Fruit fly (Drosophila melanogaster): ENCODE results near the gene CG32988.

CG32988 gene

DNA sequence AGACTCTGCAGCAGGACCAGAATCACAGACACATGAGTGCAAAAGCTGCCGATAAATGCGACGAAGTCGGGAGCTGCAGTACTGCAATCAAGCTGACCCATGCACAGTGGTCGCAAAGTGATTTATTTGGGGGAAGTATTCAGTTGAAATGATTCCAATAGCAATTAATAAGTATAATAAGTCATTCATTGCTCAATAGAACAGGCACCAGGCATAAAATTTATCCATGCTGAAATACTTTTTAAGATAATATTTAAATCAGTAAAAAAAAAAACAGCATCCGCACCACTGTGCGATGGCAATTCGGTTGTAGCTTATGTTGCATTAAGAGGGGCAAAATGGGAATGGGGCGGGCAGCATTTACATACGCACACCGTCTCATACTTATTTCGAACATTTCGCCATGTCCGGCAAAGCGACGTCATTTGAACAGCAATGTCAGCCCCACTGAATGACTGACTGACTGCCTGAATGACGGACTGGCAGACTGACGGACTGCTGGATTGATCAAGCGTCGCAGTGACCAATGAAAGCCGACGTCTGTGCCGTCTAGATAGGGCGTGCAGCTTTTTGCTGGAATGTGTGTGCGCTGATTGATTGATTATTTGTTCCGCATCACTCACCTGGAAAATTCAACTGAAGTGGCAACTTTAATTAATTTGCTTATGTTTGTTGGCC, 29.7 kb upstream of the CG32988 start (continued):
- TF ChIP-seq psq (GFP tag; optimal IDR thresholded peaks at IDR 0.05) = no peak
- no peak for TF ChIP-seq sc (optimal IDR thresholded peaks at IDR 0.05)
- TF ChIP-seq sc (GFP tag; optimal IDR thresholded peaks at IDR 0.05) = peak; percentile 39
- peak; percentile 58; the same call in 2 of the 3 replicates for TF ChIP-seq Mrtf (GFP tag; IDR thresholded peaks at IDR 0.05)
- no peak for TF ChIP-seq Dref (GFP tag; IDR thresholded peaks at IDR 0.05)
- TF ChIP-seq CG33213 (GFP tag; optimal IDR thresholded peaks at IDR 0.05) = peak; percentile 71
- TF ChIP-seq corto (GFP tag; optimal IDR thresholded peaks at IDR 0.05) = no peak
- TF ChIP-seq hth (optimal IDR thresholded peaks at IDR 0.05) = no peak
- TF ChIP-seq CG10147 (GFP tag; optimal IDR thresholded peaks at IDR 0.05) = peak; percentile 37
- TF ChIP-seq Nf-YA (GFP tag; IDR thresholded peaks at IDR 0.05) = no peak
- no peak for TF ChIP-seq CG12071 (GFP tag; optimal IDR thresholded peaks at IDR 0.05)
- peak; percentile 32; the same call in 2 of the 3 replicates for TF ChIP-seq B-H1 (GFP tag; IDR thresholded peaks at IDR 0.05)
- TF ChIP-seq tap (tag; optimal IDR thresholded peaks at IDR 0.05) = peak; percentile 12
- TF ChIP-seq Trl (optimal IDR thresholded peaks at IDR 0.05) = no peak
- peak; percentile 61 for TF ChIP-seq Trl (GFP tag; optimal IDR thresholded peaks at IDR 0.05)
- TF ChIP-seq CG11398 (GFP tag; optimal IDR thresholded peaks at IDR 0.05) = no peak
- no peak for TF ChIP-seq CG15514 (GFP tag; optimal IDR thresholded peaks at IDR 0.05)
- no peak for TF ChIP-seq nerfin-2 (GFP tag; IDR thresholded peaks at IDR 0.05; ENCODE audit: partially characterized antibody)
- peak; percentile 43 for TF ChIP-seq phol (tag; optimal IDR thresholded peaks at IDR 0.05)
- TF ChIP-seq CG18764 (GFP tag; optimal IDR thresholded peaks at IDR 0.05) = no peak
- TF ChIP-seq BtbVII (GFP tag; optimal IDR thresholded peaks at IDR 0.05) = no peak
- peak; percentile 36; the same call in 1 of the 3 replicates for TF ChIP-seq jigr1 (GFP tag; IDR thresholded peaks at IDR 0.05)
- TF ChIP-seq klu (GFP tag; IDR thresholded peaks at IDR 0.05) = peak; percentile 37; the same call in 1 of the 2 replicates
- peak in 1 of 3 experiments; percentile 37 for TF ChIP-seq lola (GFP tag; optimal IDR thresholded peaks at IDR 0.05)
- TF ChIP-seq Fer1 (GFP tag; optimal IDR thresholded peaks at IDR 0.05) = no peak
- peak; percentile 50 for TF ChIP-seq CG18262 (tag; optimal IDR thresholded peaks at IDR 0.05)
- TF ChIP-seq CG10654 (GFP tag; optimal IDR thresholded peaks at IDR 0.05) = peak; percentile 18
- TF ChIP-seq CG6254 (GFP tag; optimal IDR thresholded peaks at IDR 0.05) = no peak
- no peak for TF ChIP-seq CG9932 (GFP tag; IDR thresholded peaks at IDR 0.05)
- TF ChIP-seq CG7372 (GFP tag; IDR thresholded peaks at IDR 0.05) = 0 out of 2 replicates have a peak, but pooled peaks have one; percentile 18
- no peak for TF ChIP-seq Dfd (GFP tag; optimal IDR thresholded peaks at IDR 0.05)
- peak; percentile 52 for TF ChIP-seq btn (GFP tag; optimal IDR thresholded peaks at IDR 0.05)
- TF ChIP-seq CG12299 (tag; optimal IDR thresholded peaks at IDR 0.05) = no peak
- peak; percentile 68 for TF ChIP-seq lbe (GFP tag; optimal IDR thresholded peaks at IDR 0.05)
- peak; percentile 51; the same call in 1 of the 3 replicates for TF ChIP-seq ken (GFP tag; IDR thresholded peaks at IDR 0.05)
- no peak for TF ChIP-seq run (tag; optimal IDR thresholded peaks at IDR 0.05)
- no peak for TF ChIP-seq CG16863 (GFP tag; optimal IDR thresholded peaks at IDR 0.05)
- TF ChIP-seq CG3407 (GFP tag; optimal IDR thresholded peaks at IDR 0.05) = peak; percentile 39
- TF ChIP-seq CG3163 (GFP tag; optimal IDR thresholded peaks at IDR 0.05) = no peak
- TF ChIP-seq CG6854 (GFP tag; optimal IDR thresholded peaks at IDR 0.05) = no peak
- peak; percentile 77 for TF ChIP-seq ara (GFP tag; IDR thresholded peaks at IDR 0.05)
- peak; percentile 49 for TF ChIP-seq gcm (GFP tag; optimal IDR thresholded peaks at IDR 0.05)
- no peak for TF ChIP-seq MTF-1 (GFP tag; optimal IDR thresholded peaks at IDR 0.05; ENCODE audit: borderline replicate concordance)
- TF ChIP-seq Dbx (GFP tag; IDR thresholded peaks at IDR 0.05) = 0 out of 3 replicates have a peak, but pooled peaks have one; percentile 8
- peak; percentile 58 for TF ChIP-seq CG1647 (GFP tag; optimal IDR thresholded peaks at IDR 0.05)
- TF ChIP-seq odd (GFP tag; optimal IDR thresholded peaks at IDR 0.05) = peak; percentile 0
- no peak for TF ChIP-seq gsb (GFP tag; IDR thresholded peaks at IDR 0.05)
- no peak for TF ChIP-seq NK7.1 (GFP tag; optimal IDR thresholded peaks at IDR 0.05)
- peak; percentile 88 for TF ChIP-seq CG10959 (GFP tag; IDR thresholded peaks at IDR 0.05)
- TF ChIP-seq stwl (tag; optimal IDR thresholded peaks at IDR 0.05) = no peak
- no peak for TF ChIP-seq CG6791 (GFP tag; IDR thresholded peaks at IDR 0.05; ENCODE audit: partially characterized antibody)
